Worm (Caenorhabditis elegans) whole organism, L4 larva: ENCODE measurements around the gene F54E7.9.

ENCODE experiments used
- F44E2.7 ChIP-seq: fragments of 200-800 bp; sonication (Bioruptor generic); IDR thresholded peaks from 2 replicates; pipeline ENCODE4 v2.1.2; 2022; ENCODE audit warnings: missing genetic modification characterization, missing compliant biosample characterization
- F49E8.2 ChIP-seq: sonication (generic microtip); optimal IDR thresholded peaks from 2 replicates; lab custom pipeline; 2016; ENCODE audit warnings: missing compliant biosample characterization, mild to moderate bottlenecking, missing genetic modification characterization, borderline replicate concordance
- T26A8.4 ChIP-seq: fragments of 200-800 bp; sonication (Bioruptor generic); IDR thresholded peaks from 2 replicates; pipeline ENCODE4 v1.3.6; 2022; ENCODE audit warnings: missing genetic modification characterization, missing compliant biosample characterization
- Y105C5A.15 ChIP-seq: fragments of 200-800 bp; sonication (Bioruptor generic); IDR thresholded peaks from 2 replicates; pipeline ENCODE4 v1.3.6; 2022; ENCODE audit warnings: missing genetic modification characterization, missing compliant biosample characterization
- Y48G9A.11 ChIP-seq: fragments of 200-800 bp; sonication (Bioruptor generic); IDR thresholded peaks from 2 replicates; pipeline ENCODE4 v1.3.6; 2022; ENCODE audit warnings: missing genetic modification reagents, missing genetic modification characterization, missing compliant biosample characterization
- aha-1 ChIP-seq: fragments of 150-350 bp; peaks from one replicate; lab custom pipeline; 2014; ENCODE audit warnings: missing biosample characterization, missing genetic modification characterization
- ama-1 ChIP-seq: fragments of 150-350 bp; optimal IDR thresholded peaks from 2 replicates; lab custom pipeline; 2014; ENCODE audit warnings: inconsistent platforms, mixed read lengths
- attf-4 ChIP-seq: sonication (generic microtip); optimal IDR thresholded peaks from 3 replicates; lab custom pipeline; 2017; ENCODE audit warnings: missing biosample characterization, missing genetic modification characterization
- ceh-44 ChIP-seq: fragments of 200-800 bp; sonication (Bioruptor generic); IDR thresholded peaks from 2 replicates; pipeline ENCODE4 v1.3.6; 2022; ENCODE audit warnings: missing genetic modification reagents, missing genetic modification characterization, missing compliant biosample characterization
- ces-1 ChIP-seq: fragments of 150-350 bp; sonication (generic microtip); optimal IDR thresholded peaks from 4 replicates; lab custom pipeline; 2014; ENCODE audit warnings: missing biosample characterization, missing genetic modification reagents, missing genetic modification characterization
- ctbp-1 ChIP-seq: fragments of 200-800 bp; sonication (Bioruptor generic); IDR thresholded peaks from 2 replicates; pipeline ENCODE4 v1.3.6; 2022; ENCODE audit warnings: missing genetic modification reagents, missing genetic modification characterization, missing compliant biosample characterization
- daf-16 ChIP-seq, 3 experiments: sonication (generic microtip); optimal IDR thresholded peaks; 2 replicates each; lab custom pipeline; 2016 to 2017; ENCODE audit warnings: missing genetic modification characterization in 3 of 3, missing genetic modification reagents in 3 of 3, mild to moderate bottlenecking in 2 of 3, missing compliant biosample characterization in 2 of 3, missing biosample characterization in 1 of 3, moderate library complexity in 1 of 3
- dpl-1 ChIP-seq: fragments of 150-350 bp; optimal IDR thresholded peaks from 2 replicates; lab custom pipeline; 2014; ENCODE audit warnings: missing biosample characterization, missing genetic modification reagents, missing genetic modification characterization
- duxl-1 ChIP-seq: sonication (generic microtip); optimal IDR thresholded peaks from 2 replicates; lab custom pipeline; 2016; ENCODE audit warnings: mild to moderate bottlenecking, missing genetic modification characterization, moderate library complexity, missing compliant biosample characterization; ENCODE audit not compliant: poor library complexity
- dve-1 ChIP-seq: sonication (generic microtip); optimal IDR thresholded peaks from 2 replicates; lab custom pipeline; 2017; ENCODE audit warnings: antibody characterized with exemption, mild to moderate bottlenecking, missing genetic modification characterization, missing compliant biosample characterization; ENCODE audit not compliant: insufficient read depth
- hlh-11 ChIP-seq: fragments of 200-800 bp; sonication (Bioruptor generic); optimal IDR thresholded peaks from 2 replicates; lab custom pipeline; 2018; ENCODE audit warnings: mild to moderate bottlenecking, missing genetic modification characterization, missing compliant biosample characterization
- hlh-30 ChIP-seq: sonication (generic microtip); optimal IDR thresholded peaks from 2 replicates; lab custom pipeline; 2017; ENCODE audit warnings: antibody characterized with exemption, mild to moderate bottlenecking, missing genetic modification characterization, missing compliant biosample characterization; ENCODE audit not compliant: insufficient read depth
- hmg-1.1 ChIP-seq: fragments of 200-800 bp; sonication (Bioruptor generic); IDR thresholded peaks from 2 replicates; pipeline ENCODE4 v1.3.6; 2022; ENCODE audit warnings: missing genetic modification reagents, missing genetic modification characterization, missing compliant biosample characterization
- jun-1 ChIP-seq: fragments of 150-350 bp; optimal IDR thresholded peaks from 2 replicates; lab custom pipeline; 2014; ENCODE audit warnings: missing biosample characterization, missing genetic modification reagents, missing genetic modification characterization
- lim-7 ChIP-seq: fragments of 200-800 bp; sonication (Bioruptor generic); IDR thresholded peaks from 2 replicates; pipeline ENCODE4 v1.3.6; 2022; ENCODE audit warnings: missing genetic modification characterization, missing compliant biosample characterization
- lin-1 ChIP-seq: fragments of 200-800 bp; sonication (Bioruptor generic); IDR thresholded peaks from 2 replicates; pipeline ENCODE4 v1.3.6; 2022; ENCODE audit warnings: missing genetic modification reagents, missing genetic modification characterization, missing compliant biosample characterization
- lin-13 ChIP-seq: fragments of 150-350 bp; optimal IDR thresholded peaks from 2 replicates; lab custom pipeline; 2014; ENCODE audit warnings: missing biosample characterization, missing genetic modification reagents, missing genetic modification characterization
- lin-29 ChIP-seq: fragments of 200-800 bp; sonication (Bioruptor generic); IDR thresholded peaks from 2 replicates; pipeline ENCODE4 v1.3.6; 2022; ENCODE audit warnings: missing genetic modification reagents, missing genetic modification characterization, missing compliant biosample characterization
- lin-38 ChIP-seq: fragments of 200-800 bp; sonication (Bioruptor generic); IDR thresholded peaks from 2 replicates; pipeline ENCODE4 v1.3.6; 2022; ENCODE audit warnings: missing genetic modification reagents, missing genetic modification characterization, missing compliant biosample characterization
- lin-39 ChIP-seq: fragments of 150-350 bp; optimal IDR thresholded peaks from 2 replicates; lab custom pipeline; 2014; ENCODE audit warnings: missing biosample characterization, missing genetic modification reagents, missing genetic modification characterization
- lsy-2 ChIP-seq, 2 experiments: fragments of 150-350 bp in 1 of 2; sonication (generic microtip) in 1 of 2; optimal IDR thresholded peaks; 2 replicates each; lab custom pipeline; 2014 to 2017; ENCODE audit warnings: missing biosample characterization in 2 of 2, missing genetic modification characterization in 2 of 2
- mep-1 ChIP-seq: fragments of 150-350 bp; sonication (generic microtip); optimal IDR thresholded peaks from 3 replicates; lab custom pipeline; 2014; ENCODE audit warnings: missing biosample characterization, missing genetic modification characterization
- mes-2 ChIP-seq: sonication (generic microtip); optimal IDR thresholded peaks from 2 replicates; lab custom pipeline; 2016; ENCODE audit warnings: missing genotype, mild to moderate bottlenecking, missing genetic modification characterization, missing compliant biosample characterization; ENCODE audit not compliant: poor library complexity, severe bottlenecking
- mxl-3 ChIP-seq: fragments of 200-800 bp; sonication (Bioruptor generic); optimal IDR thresholded peaks from 2 replicates; lab custom pipeline; 2018; ENCODE audit warnings: mild to moderate bottlenecking, missing genetic modification characterization, missing compliant biosample characterization
- nhr-102 ChIP-seq: sonication (generic microtip); optimal IDR thresholded peaks from 2 replicates; lab custom pipeline; 2016; ENCODE audit warnings: mild to moderate bottlenecking, missing genetic modification characterization, moderate library complexity, missing compliant biosample characterization
- nhr-11 ChIP-seq: fragments of 150-350 bp; optimal IDR thresholded peaks from 2 replicates; lab custom pipeline; 2014; ENCODE audit warnings: missing biosample characterization, missing genetic modification characterization
- nhr-28 ChIP-seq: fragments of 150-350 bp; optimal IDR thresholded peaks from 2 replicates; lab custom pipeline; 2014; ENCODE audit warnings: missing biosample characterization, missing genetic modification characterization
- nhr-41 ChIP-seq: fragments of 200-800 bp; sonication (Bioruptor generic); IDR thresholded peaks from 2 replicates; pipeline ENCODE4 v1.3.6; 2022; ENCODE audit warnings: missing genetic modification reagents, missing genetic modification characterization, missing compliant biosample characterization
- nhr-42 ChIP-seq: fragments of 200-800 bp; sonication (Bioruptor generic); IDR thresholded peaks from 2 replicates; pipeline ENCODE4 v1.3.6; 2022; ENCODE audit warnings: missing genetic modification characterization, missing compliant biosample characterization
- php-3 ChIP-seq: fragments of 200-800 bp; sonication (Bioruptor generic); IDR thresholded peaks from 2 replicates; pipeline ENCODE4 v1.3.6; 2022; ENCODE audit warnings: missing genetic modification reagents, missing genetic modification characterization, missing compliant biosample characterization
- pqm-1 ChIP-seq: sonication (generic microtip); optimal IDR thresholded peaks from 2 replicates; lab custom pipeline; 2017; ENCODE audit warnings: missing biosample characterization, missing genetic modification characterization
- rbr-2 ChIP-seq: sonication (generic microtip); optimal IDR thresholded peaks from 2 replicates; lab custom pipeline; 2016; ENCODE audit warnings: missing genotype, missing genetic modification characterization, missing compliant biosample characterization
- set-16 ChIP-seq: fragments of 200-800 bp; sonication (Bioruptor generic); IDR thresholded peaks from 2 replicates; pipeline ENCODE4 v1.3.6; 2022; ENCODE audit warnings: missing genetic modification reagents, missing genetic modification characterization, missing compliant biosample characterization
- snpc-4 ChIP-seq: fragments of 150-350 bp; optimal IDR thresholded peaks from 2 replicates; lab custom pipeline; 2014; ENCODE audit warnings: missing biosample characterization, missing genetic modification characterization
- spr-3 ChIP-seq: fragments of 200-800 bp; sonication (Bioruptor generic); optimal IDR thresholded peaks from 2 replicates; lab custom pipeline; 2018; ENCODE audit warnings: mild to moderate bottlenecking, missing genetic modification characterization, missing compliant biosample characterization
- unc-130 ChIP-seq: sonication (generic microtip); optimal IDR thresholded peaks from 2 replicates; lab custom pipeline; 2016; ENCODE audit warnings: missing genetic modification reagents, missing genetic modification characterization, missing compliant biosample characterization
- unc-39 ChIP-seq: sonication (generic microtip); optimal IDR thresholded peaks from 2 replicates; lab custom pipeline; 2017; ENCODE audit warnings: missing biosample characterization, missing genetic modification characterization
- vab-7 ChIP-seq: fragments of 200-800 bp; sonication (Bioruptor generic); IDR thresholded peaks from 2 replicates; pipeline ENCODE4 v1.3.6; 2022; ENCODE audit warnings: missing genetic modification reagents, missing genetic modification characterization, missing compliant biosample characterization
- zag-1 ChIP-seq: fragments of 150-350 bp; optimal IDR thresholded peaks from 2 replicates; lab custom pipeline; 2014; ENCODE audit warnings: missing biosample characterization, missing genetic modification characterization
- zip-2 ChIP-seq: fragments of 150-350 bp; optimal IDR thresholded peaks from 2 replicates; lab custom pipeline; 2014; ENCODE audit warnings: missing biosample characterization, missing genetic modification characterization

Gene F54E7.9

ce11 chrIII:5660976-5661375, 16.7 kb downstream of the F54E7.9 start, which contains the start of gene F54E7.6:
Gene F54E7.6 (minus strand): TSS chrIII:5661085.
- TF ChIP-seq mep-1 (tag; lab: Kevin White, UChicago): no peak
- TF ChIP-seq lin-29 (GFP tag; lab: Robert Waterston, UW): no peak
- no peak for TF ChIP-seq aha-1 (tag; lab: Kevin White, UChicago)
- no peak for TF ChIP-seq spr-3 (GFP tag; lab: Kevin White, UChicago)
- TF ChIP-seq lim-7 (GFP tag; lab: Robert Waterston, UW): no peak
- no peak for TF ChIP-seq ceh-44 (GFP tag; lab: Robert Waterston, UW)
- peak; percentile 33 for TF ChIP-seq mxl-3 (GFP tag; lab: Kevin White, UChicago)
- no peak for TF ChIP-seq lin-39 (tag; lab: Kevin White, UChicago)
- peak; percentile 82 for TF ChIP-seq nhr-28 (tag; lab: Kevin White, UChicago)
- TF ChIP-seq zag-1: no peak
- no peak for TF ChIP-seq nhr-42
- no peak for TF ChIP-seq hlh-30

- TF ChIP-seq hlh-30 (no peak), spr-3 (GFP tag; lab: Kevin White, UChicago) (no peak), nhr-41 (GFP tag; lab: Robert Waterston, UW) (no peak), F49E8.2 (tag; lab: Kevin White, UChicago) (no peak)
Measured at ce11 chrIII:5656941-5657340, 20.7 kb downstream of the F54E7.9 start, which contains the start of gene sdz-21. Gene sdz-21 (minus strand): TSS chrIII:5657041.

- TF ChIP-seq dpl-1 (GFP tag; lab: Kevin White, UChicago): peak; percentile 21
- TF ChIP-seq Y105C5A.15 (GFP tag; lab: Robert Waterston, UW): 0 out of 2 replicates have a peak, but pooled peaks have one; percentile 20
- TF ChIP-seq duxl-1: peak; percentile 74
- peak; percentile 35 for TF ChIP-seq hlh-11 (tag; lab: Kevin White, UChicago)
- peak in 1 of 2 experiments; percentile 5 for TF ChIP-seq daf-16 (GFP tag; optimal IDR thresholded peaks at IDR 0.05; lab: Kevin White, UChicago)
- TF ChIP-seq daf-16 (tag; optimal IDR thresholded peaks at IDR 0.05; lab: Kevin White, UChicago): peak; percentile 63
- TF ChIP-seq hlh-30: peak; percentile 27
- peak; percentile 67 for TF ChIP-seq php-3
- TF ChIP-seq mxl-3 (GFP tag; lab: Kevin White, UChicago): no peak
- TF ChIP-seq jun-1 (tag; lab: Kevin White, UChicago): no peak
- TF ChIP-seq dve-1 (tag; lab: Kevin White, UChicago): peak; percentile 60
- TF ChIP-seq lin-1 (GFP tag; lab: Robert Waterston, UW): 0 out of 2 replicates have a peak, but pooled peaks have one; percentile 44
- peak; percentile 20; the same call in 1 of the 2 replicates for TF ChIP-seq set-16
- TF ChIP-seq nhr-11 (tag; lab: Kevin White, UChicago): no peak
- peak; percentile 84 for TF ChIP-seq snpc-4
- TF ChIP-seq unc-130 (GFP tag; lab: Kevin White, UChicago): peak; percentile 64
- peak; percentile 76 for TF ChIP-seq mes-2
- no peak for TF ChIP-seq nhr-41 (GFP tag; lab: Robert Waterston, UW)
- peak; percentile 93 for TF ChIP-seq F49E8.2 (tag; lab: Kevin White, UChicago)
- TF ChIP-seq attf-4 (tag; lab: Kevin White, UChicago): no peak
- TF ChIP-seq zip-2 (tag; lab: Kevin White, UChicago): peak; percentile 9
- TF ChIP-seq ces-1 (GFP tag; lab: Kevin White, UChicago): no peak
- 0 out of 2 replicates have a peak, but pooled peaks have one; percentile 30 for TF ChIP-seq nhr-42
- TF ChIP-seq lin-13 (GFP tag; lab: Kevin White, UChicago): peak; percentile 60
- peak; percentile 88 for TF ChIP-seq lin-38
- peak; percentile 57 for TF ChIP-seq Y48G9A.11
- peak in 1 of 2 experiments; percentile 46 for TF ChIP-seq lsy-2 (tag; optimal IDR thresholded peaks at IDR 0.05; lab: Kevin White, UChicago)
- TF ChIP-seq pqm-1 (tag; lab: Kevin White, UChicago): peak; percentile 46
- TF ChIP-seq unc-39 (tag; lab: Kevin White, UChicago): no peak
- no peak for TF ChIP-seq hmg-1.1
- peak; percentile 32 for TF ChIP-seq rbr-2 (tag; lab: Kevin White, UChicago)
- no peak for TF ChIP-seq lin-39 (tag; lab: Kevin White, UChicago)
- TF ChIP-seq ctbp-1: 0 out of 2 replicates have a peak, but pooled peaks have one; percentile 16
- TF ChIP-seq nhr-102 (tag; lab: Kevin White, UChicago): peak; percentile 62
- peak; percentile 50; the same call in 1 of the 2 replicates for TF ChIP-seq vab-7 (GFP tag; lab: Robert Waterston, UW)
- TF ChIP-seq T26A8.4: peak; percentile 72
- TF ChIP-seq aha-1 (tag; lab: Kevin White, UChicago): no peak
- TF ChIP-seq mep-1 (tag; lab: Kevin White, UChicago): peak; percentile 57
- peak; percentile 88 for TF ChIP-seq ama-1 (lab: Kevin White, UChicago)
- 0 out of 2 replicates have a peak, but pooled peaks have one; percentile 29 for TF ChIP-seq F44E2.7 (GFP tag; lab: Robert Waterston, UW)
Measured at ce11 chrIII:5653692-5654105, 24.0 kb downstream of the F54E7.9 start.
